Fruit fly (Drosophila melanogaster): ENCODE measurements around the gene CG32219.

Gene CG32219

dm6 chr3L:19902560-19903399 lies 48.2 kb downstream of the CG32219 start (continued):
- TF ChIP-seq Mrtf (GFP tag; IDR thresholded peaks at IDR 0.05): peak; percentile 95
- peak; percentile 97 for TF ChIP-seq slbo (GFP tag; IDR thresholded peaks at IDR 0.05)
- peak; percentile 95 for TF ChIP-seq shn (GFP tag; optimal IDR thresholded peaks at IDR 0.05)
- peak; percentile 78 for TF ChIP-seq abd-A (tag; optimal IDR thresholded peaks at IDR 0.05)
- TF ChIP-seq Bgb (GFP tag; IDR thresholded peaks at IDR 0.05; ENCODE audit: partially characterized antibody): no peak
- peak; percentile 97 for TF ChIP-seq CG12659 (GFP tag; optimal IDR thresholded peaks at IDR 0.05)
- peak; percentile 88 for TF ChIP-seq CG31224 (GFP tag; IDR thresholded peaks at IDR 0.05)
- peak; percentile 82 for TF ChIP-seq Usf (GFP tag; optimal IDR thresholded peaks at IDR 0.05)
- peak; percentile 93 for TF ChIP-seq CG9817 (tag; optimal IDR thresholded peaks at IDR 0.05)
- peak; percentile 61 for TF ChIP-seq Lhr (GFP tag; optimal IDR thresholded peaks at IDR 0.05)
- peak; percentile 91 for TF ChIP-seq CG12942 (GFP tag; optimal IDR thresholded peaks at IDR 0.05)
- TF ChIP-seq Elba2 (GFP tag; optimal IDR thresholded peaks at IDR 0.05): peak; percentile 13
- peak; percentile 90 for TF ChIP-seq CG11247 (GFP tag; IDR thresholded peaks at IDR 0.05)
- TF ChIP-seq sima (GFP tag; optimal IDR thresholded peaks at IDR 0.05): peak; percentile 92
- TF ChIP-seq CG3995 (GFP tag; optimal IDR thresholded peaks at IDR 0.05): peak; percentile 71
- TF ChIP-seq CG12744 (GFP tag; optimal IDR thresholded peaks at IDR 0.05): peak; percentile 92
- peak; percentile 81 for TF ChIP-seq CG11696 (GFP tag; IDR thresholded peaks at IDR 0.05)
- TF ChIP-seq Lpt (GFP tag; optimal IDR thresholded peaks at IDR 0.05): no peak
- TF ChIP-seq dpn (GFP tag; optimal IDR thresholded peaks at IDR 0.05): peak; percentile 90 to 97
- peak; percentile 75 for TF ChIP-seq CG1792 (GFP tag; optimal IDR thresholded peaks at IDR 0.05)
- peak; percentile 94 for TF ChIP-seq CG10209 (GFP tag; optimal IDR thresholded peaks at IDR 0.05)
- peak; percentile 77 for TF ChIP-seq GATAe (GFP tag; conservative IDR thresholded peaks at IDR 0.05)
- TF ChIP-seq B-H2 (GFP tag; optimal IDR thresholded peaks at IDR 0.05): peak; percentile 50
- TF ChIP-seq CG7839 (tag; optimal IDR thresholded peaks at IDR 0.05): peak; percentile 97
- TF ChIP-seq CG4617 (GFP tag; optimal IDR thresholded peaks at IDR 0.05; ENCODE audit: borderline replicate concordance): peak; percentile 75
- 0 out of 2 replicates have a peak, but pooled peaks have one; percentile 36 for TF ChIP-seq sna (GFP tag; IDR thresholded peaks at IDR 0.05; ENCODE audit: partially characterized antibody)
- TF ChIP-seq sob (GFP tag; IDR thresholded peaks at IDR 0.05): peak; percentile 95
- peak; percentile 94 for TF ChIP-seq CG3281 (GFP tag; optimal IDR thresholded peaks at IDR 0.05)
- peak; percentile 79 for TF ChIP-seq E2f2 (GFP tag; IDR thresholded peaks at IDR 0.05)
- TF ChIP-seq CG12104 (GFP tag; optimal IDR thresholded peaks at IDR 0.05): peak; percentile 91
- peak; percentile 86; the same call in 2 of the 3 replicates for TF ChIP-seq ase (GFP tag; IDR thresholded peaks at IDR 0.05)
- peak; percentile 79 for TF ChIP-seq CG4854 (GFP tag; optimal IDR thresholded peaks at IDR 0.05)
- no peak for TF ChIP-seq Hmx (GFP tag; optimal IDR thresholded peaks at IDR 0.05)
- peak; percentile 97 for TF ChIP-seq lab (GFP tag; optimal IDR thresholded peaks at IDR 0.05)
- TF ChIP-seq fd64A (GFP tag; optimal IDR thresholded peaks at IDR 0.05): peak; percentile 30
- TF ChIP-seq CG8478 (optimal IDR thresholded peaks at IDR 0.05): no peak
- peak; percentile 85 for TF ChIP-seq ATbp (GFP tag; optimal IDR thresholded peaks at IDR 0.05)
- peak; percentile 90 for TF ChIP-seq Six4 (GFP tag; optimal IDR thresholded peaks at IDR 0.05)
- peak; percentile 87 for TF ChIP-seq al (GFP tag; IDR thresholded peaks at IDR 0.05)
- TF ChIP-seq MTF-1 (GFP tag; optimal IDR thresholded peaks at IDR 0.05; ENCODE audit: borderline replicate concordance): peak; percentile 85
- peak; percentile 96 for TF ChIP-seq Xbp1 (GFP tag; optimal IDR thresholded peaks at IDR 0.05)
- peak; percentile 96 for TF ChIP-seq otp (GFP tag; IDR thresholded peaks at IDR 0.05)
- no peak for TF ChIP-seq yki (optimal IDR thresholded peaks at IDR 0.05)
- TF ChIP-seq Tbp (GFP tag; optimal IDR thresholded peaks at IDR 0.05): no peak
- TF ChIP-seq ap (GFP tag; IDR thresholded peaks at IDR 0.05): peak; percentile 94
- peak; percentile 89 for TF ChIP-seq CG10274 (GFP tag; optimal IDR thresholded peaks at IDR 0.05)
- peak; percentile 84 for TF ChIP-seq nerfin-1 (tag; optimal IDR thresholded peaks at IDR 0.05)
- no peak for TF ChIP-seq HLH4C (GFP tag; IDR thresholded peaks at IDR 0.05; ENCODE audit: partially characterized antibody)
- peak; percentile 99 for TF ChIP-seq Med (GFP tag)

Data from whole organism, embryonic.